Fruit fly (Drosophila melanogaster) whole organism, prepupa: ENCODE results near the gene Ppt1.

Experiments
- CG10631 ChIP-seq: fragments of 200-800 bp; sonication (Bioruptor generic); optimal IDR thresholded peaks from 2 replicates; lab custom pipeline; 2016; ENCODE audit warnings: missing biosample characterization, missing genetic modification characterization
- CG10669 ChIP-seq: fragments of 200-800 bp; sonication (Bioruptor generic); optimal IDR thresholded peaks from 3 replicates; lab custom pipeline; 2018; ENCODE audit warnings: missing biosample characterization, mild to moderate bottlenecking, missing genetic modification characterization, moderate library complexity
- CG11762 ChIP-seq: fragments of 200-800 bp; sonication (Bioruptor generic); optimal IDR thresholded peaks from 3 replicates; lab custom pipeline; 2016; ENCODE audit warnings: missing biosample characterization, missing genetic modification characterization; ENCODE audit not compliant: insufficient read depth
- CG11902 ChIP-seq: fragments of 200-800 bp; sonication (Bioruptor generic); optimal IDR thresholded peaks from 3 replicates; lab custom pipeline; 2016; ENCODE audit warnings: missing biosample characterization, missing genetic modification characterization
- CG15336 ChIP-seq: fragments of 200-800 bp; sonication (Bioruptor generic); IDR thresholded peaks from 2 replicates; pipeline ENCODE4 v1.3.6; 2022; ENCODE audit warnings: missing biosample characterization, missing genetic modification characterization
- CG1621 ChIP-seq: fragments of 200-800 bp; sonication (Bioruptor generic); optimal IDR thresholded peaks from 3 replicates; lab custom pipeline; 2018; ENCODE audit warnings: missing biosample characterization, mild to moderate bottlenecking, missing genetic modification characterization
- CG16779 ChIP-seq: fragments of 200-800 bp; sonication (Bioruptor generic); optimal IDR thresholded peaks from 3 replicates; lab custom pipeline; 2017; ENCODE audit warnings: missing biosample characterization, mild to moderate bottlenecking, missing genetic modification characterization
- CG3032 ChIP-seq: fragments of 200-800 bp; optimal IDR thresholded peaks from 2 replicates; lab custom pipeline; 2019; ENCODE audit warnings: missing biosample characterization, mild to moderate bottlenecking, missing genetic modification characterization, moderate library complexity
- CG31627 ChIP-seq: fragments of 200-800 bp; sonication (Bioruptor generic); optimal IDR thresholded peaks from 3 replicates; lab custom pipeline; 2016; ENCODE audit warnings: missing biosample characterization, missing genetic modification characterization
- CG32006 ChIP-seq: fragments of 200-800 bp; sonication (Bioruptor generic); optimal IDR thresholded peaks from 3 replicates; lab custom pipeline; 2017; ENCODE audit warnings: missing biosample characterization, mild to moderate bottlenecking, missing genetic modification characterization
- CG34406 ChIP-seq: fragments of 200-800 bp; sonication (Bioruptor generic); optimal IDR thresholded peaks from 3 replicates; lab custom pipeline; 2016; ENCODE audit warnings: missing biosample characterization, missing genetic modification characterization
- CG3919 ChIP-seq: fragments of 200-800 bp; sonication (Bioruptor generic); optimal IDR thresholded peaks from 3 replicates; lab custom pipeline; 2016; ENCODE audit warnings: missing biosample characterization, missing genetic modification characterization
- CG6792 ChIP-seq: fragments of 200-800 bp; sonication (Bioruptor generic); optimal IDR thresholded peaks from 3 replicates; lab custom pipeline; 2016; ENCODE audit warnings: missing biosample characterization, missing genetic modification characterization
- CG6808 ChIP-seq: fragments of 200-800 bp; sonication (Bioruptor generic); optimal IDR thresholded peaks from 3 replicates; lab custom pipeline; 2017; ENCODE audit warnings: missing biosample characterization, missing genetic modification characterization, mild to moderate bottlenecking, moderate library complexity, missing genetic modification reagents
- CG6854 ChIP-seq: fragments of 200-800 bp; sonication (Bioruptor generic); optimal IDR thresholded peaks from 2 replicates; lab custom pipeline; 2017; ENCODE audit warnings: missing biosample characterization, mild to moderate bottlenecking, missing genetic modification characterization
- CG7368 ChIP-seq: fragments of 200-800 bp; sonication (Bioruptor generic); optimal IDR thresholded peaks from 3 replicates; lab custom pipeline; 2016; ENCODE audit warnings: missing biosample characterization, missing genetic modification characterization
- CG8319 ChIP-seq: fragments of 200-800 bp; sonication (Bioruptor generic); optimal IDR thresholded peaks from 3 replicates; lab custom pipeline; 2016; ENCODE audit warnings: missing biosample characterization, missing genetic modification characterization
- CG8632 ChIP-seq: fragments of 200-800 bp; sonication (Bioruptor generic); optimal IDR thresholded peaks from 3 replicates; lab custom pipeline; 2016; ENCODE audit warnings: missing biosample characterization, missing genetic modification characterization
- CG9139 ChIP-seq: fragments of 200-800 bp; sonication (Bioruptor generic); optimal IDR thresholded peaks from 3 replicates; lab custom pipeline; 2017; ENCODE audit warnings: missing biosample characterization, mild to moderate bottlenecking, missing genetic modification characterization
- Eip75B ChIP-seq: fragments of 200-800 bp; sonication (Bioruptor generic); optimal IDR thresholded peaks from 3 replicates; lab custom pipeline; 2016; ENCODE audit warnings: missing biosample characterization, missing genetic modification characterization
- Eip78C ChIP-seq: fragments of 200-800 bp; sonication (Bioruptor generic); peaks from one replicate; lab custom pipeline; 2016; ENCODE audit warnings: missing biosample characterization, missing genetic modification characterization
- Ets21C ChIP-seq: fragments of 200-800 bp; sonication (Bioruptor generic); optimal IDR thresholded peaks from 3 replicates; lab custom pipeline; 2016; ENCODE audit warnings: missing biosample characterization, missing genetic modification characterization
- Gug ChIP-seq: fragments of 200-800 bp; sonication (Bioruptor generic); IDR thresholded peaks from 2 replicates; pipeline ENCODE4 v1.3.6; 2022; ENCODE audit warnings: missing biosample characterization, missing genetic modification characterization
- Hr4 ChIP-seq: fragments of 200-800 bp; sonication (Bioruptor generic); optimal IDR thresholded peaks from 3 replicates; lab custom pipeline; 2016; ENCODE audit warnings: missing biosample characterization, missing genetic modification characterization
- Lpt ChIP-seq: fragments of 200-800 bp; sonication (Bioruptor generic); optimal IDR thresholded peaks from 3 replicates; lab custom pipeline; 2016; ENCODE audit warnings: missing biosample characterization, missing genetic modification characterization
- Met ChIP-seq: fragments of 200-800 bp; sonication (Bioruptor generic); optimal IDR thresholded peaks from 3 replicates; lab custom pipeline; 2016; ENCODE audit warnings: missing biosample characterization, missing genetic modification characterization
- OdsH ChIP-seq: fragments of 200-800 bp; sonication (Bioruptor generic); optimal IDR thresholded peaks from 3 replicates; lab custom pipeline; 2016; ENCODE audit warnings: missing biosample characterization, missing genetic modification characterization
- Sox102F ChIP-seq: fragments of 200-800 bp; sonication (Bioruptor generic); optimal IDR thresholded peaks from 2 replicates; lab custom pipeline; 2016; ENCODE audit warnings: missing biosample characterization, mild to moderate bottlenecking, missing genetic modification characterization
- Sox14 ChIP-seq: fragments of 200-800 bp; sonication (Bioruptor generic); optimal IDR thresholded peaks from 3 replicates; lab custom pipeline; 2016; ENCODE audit warnings: missing biosample characterization, missing genetic modification characterization
- Sox15 ChIP-seq: fragments of 200-800 bp; sonication (Bioruptor generic); optimal IDR thresholded peaks from 3 replicates; lab custom pipeline; 2016; ENCODE audit warnings: missing biosample characterization, missing genetic modification characterization
- achi ChIP-seq: fragments of 200-800 bp; sonication (Bioruptor generic); optimal IDR thresholded peaks from 3 replicates; lab custom pipeline; 2016; ENCODE audit warnings: missing biosample characterization, missing genetic modification characterization
- acj6 ChIP-seq: fragments of 200-800 bp; sonication (Bioruptor generic); optimal IDR thresholded peaks from 3 replicates; lab custom pipeline; 2016; ENCODE audit warnings: missing biosample characterization, missing genetic modification characterization
- cyc ChIP-seq: fragments of 200-800 bp; sonication (Bioruptor generic); optimal IDR thresholded peaks from 3 replicates; lab custom pipeline; 2016; ENCODE audit warnings: missing biosample characterization, missing genetic modification characterization
- dac ChIP-seq: fragments of 200-800 bp; sonication (Bioruptor generic); optimal IDR thresholded peaks from 2 replicates; lab custom pipeline; 2017; ENCODE audit warnings: missing biosample characterization, mild to moderate bottlenecking, missing genetic modification characterization
- dsx ChIP-seq: fragments of 200-800 bp; optimal IDR thresholded peaks from 3 replicates; lab custom pipeline; 2019; ENCODE audit warnings: missing biosample characterization, mild to moderate bottlenecking, missing genetic modification characterization, moderate library complexity; ENCODE audit not compliant: poor library complexity, severe bottlenecking
- eg ChIP-seq: fragments of 200-800 bp; sonication (Bioruptor generic); IDR thresholded peaks from 3 replicates; pipeline ENCODE4 v1.3.6; 2022; ENCODE audit warnings: missing biosample characterization, missing genetic modification characterization
- esn ChIP-seq: fragments of 200-800 bp; sonication (Bioruptor generic); optimal IDR thresholded peaks from 2 replicates; lab custom pipeline; 2016; ENCODE audit warnings: missing biosample characterization, mild to moderate bottlenecking, missing genetic modification characterization, moderate library complexity
- fd59A ChIP-seq: fragments of 200-800 bp; sonication (Bioruptor generic); optimal IDR thresholded peaks from 2 replicates; lab custom pipeline; 2017; ENCODE audit warnings: missing biosample characterization, mild to moderate bottlenecking, missing genetic modification characterization, missing genetic modification reagents
- fd85E ChIP-seq: fragments of 200-800 bp; sonication (Bioruptor generic); optimal IDR thresholded peaks from 3 replicates; lab custom pipeline; 2016; ENCODE audit warnings: missing biosample characterization, missing genetic modification characterization
- lz ChIP-seq: fragments of 200-800 bp; sonication (Bioruptor generic); optimal IDR thresholded peaks from 3 replicates; lab custom pipeline; 2016; ENCODE audit warnings: missing biosample characterization, missing genetic modification characterization
- net ChIP-seq: fragments of 200-800 bp; sonication (Bioruptor generic); optimal IDR thresholded peaks from 3 replicates; lab custom pipeline; 2016; ENCODE audit warnings: missing biosample characterization, missing genetic modification characterization
- pdm3 ChIP-seq: fragments of 200-800 bp; sonication (Bioruptor generic); optimal IDR thresholded peaks from 3 replicates; lab custom pipeline; 2016; ENCODE audit warnings: missing biosample characterization, missing genetic modification characterization
- spab ChIP-seq: fragments of 200-800 bp; sonication (Bioruptor generic); optimal IDR thresholded peaks from 2 replicates; lab custom pipeline; 2017; ENCODE audit warnings: missing biosample characterization, mild to moderate bottlenecking, missing genetic modification characterization, missing genetic modification reagents
- ss ChIP-seq, 2 experiments: fragments of 200-800 bp; sonication (Bioruptor generic); optimal IDR thresholded peaks; 2 replicates in 1 of 2; 3 replicates in 1 of 2; lab custom pipeline; 2017 to 2018; ENCODE audit warnings: mild to moderate bottlenecking in 2 of 2, missing biosample characterization in 2 of 2, missing genetic modification characterization in 2 of 2, moderate library complexity in 1 of 2
- svp ChIP-seq: fragments of 200-800 bp; sonication (Bioruptor generic); peaks from one replicate; lab custom pipeline; 2016; ENCODE audit warnings: missing biosample characterization, missing genetic modification characterization
- topi ChIP-seq: fragments of 200-800 bp; sonication (Bioruptor generic); optimal IDR thresholded peaks from 3 replicates; lab custom pipeline; 2016; ENCODE audit warnings: missing biosample characterization, missing genetic modification characterization
- vri ChIP-seq: fragments of 200-800 bp; sonication (Bioruptor generic); optimal IDR thresholded peaks from 3 replicates; lab custom pipeline; 2016; ENCODE audit warnings: missing biosample characterization, mild to moderate bottlenecking, missing genetic modification characterization

Ppt1 gene

dm6 chrX:8720213-8720612 lies 30.2 kb upstream of the Ppt1 start, which contains the start of gene CG1789:
Gene CG1789, plus strand, starts transcription at chrX:8720520.
- TF ChIP-seq acj6 (GFP tag; lab: Kevin White, UChicago), result no peak
- no peak for TF ChIP-seq Sox14
- TF ChIP-seq dsx (GFP tag; lab: Kevin White, UChicago), result no peak
- TF ChIP-seq CG3032 (tag; lab: Kevin White, UChicago), result peak; percentile 36
- peak; percentile 23 for TF ChIP-seq lz
- no peak for TF ChIP-seq topi (GFP tag; lab: Kevin White, UChicago)
- no peak for TF ChIP-seq ss (GFP tag; optimal IDR thresholded peaks at IDR 0.05; lab: Kevin White, UChicago)
- no peak for TF ChIP-seq Gug (GFP tag; lab: Robert Waterston, UW)
- TF ChIP-seq CG31627 (GFP tag; lab: Kevin White, UChicago), result peak; percentile 0
- peak; percentile 28 for TF ChIP-seq esn (GFP tag; lab: Kevin White, UChicago)
- TF ChIP-seq CG10631 (GFP tag; lab: Kevin White, UChicago), result no peak
- TF ChIP-seq CG6808 (GFP tag; lab: Kevin White, UChicago), result no peak
- TF ChIP-seq CG10669 (GFP tag; lab: Kevin White, UChicago), result no peak
- no peak for TF ChIP-seq OdsH (GFP tag; lab: Kevin White, UChicago)
- no peak for TF ChIP-seq dac
- no peak for TF ChIP-seq CG3919 (GFP tag; lab: Kevin White, UChicago)
- TF ChIP-seq vri, result no peak

dm6 chrX:8714064-8715046 lies 24.3 kb upstream of the Ppt1 start, which contains the start of the genes CG2004 and CG1785:
Gene CG2004, minus strand, starts transcription at chrX:8714924.
Gene CG1785, plus strand, starts transcription at chrX:8714936.
- TF ChIP-seq fd85E, result peak; percentile 58
- peak; percentile 79 for TF ChIP-seq CG7368
- peak; percentile 60 for TF ChIP-seq spab (GFP tag; lab: Kevin White, UChicago)
- peak; percentile 78 for TF ChIP-seq Lpt (GFP tag; lab: Kevin White, UChicago)
- TF ChIP-seq vri, result no peak
- TF ChIP-seq Eip78C (GFP tag; lab: Kevin White, UChicago), result peak; percentile 78
- TF ChIP-seq CG8319 (GFP tag; lab: Kevin White, UChicago), result peak; percentile 73
- peak; percentile 90 for TF ChIP-seq Sox102F
- peak; percentile 91 for TF ChIP-seq Gug (GFP tag; lab: Robert Waterston, UW)
- peak; percentile 84 for TF ChIP-seq CG10669 (GFP tag; lab: Kevin White, UChicago)
- no peak for TF ChIP-seq CG16779 (tag; lab: Kevin White, UChicago)
- peak; percentile 82 for TF ChIP-seq CG11762 (GFP tag; lab: Kevin White, UChicago)
- peak; percentile 87 for TF ChIP-seq Met (GFP tag; lab: Kevin White, UChicago)
- peak; percentile 86 for TF ChIP-seq Hr4 (GFP tag; lab: Kevin White, UChicago)
- no peak for TF ChIP-seq CG9139 (GFP tag; lab: Kevin White, UChicago)
- TF ChIP-seq net (GFP tag; lab: Kevin White, UChicago), result peak; percentile 82
- peak; percentile 79 for TF ChIP-seq CG8632 (GFP tag; lab: Kevin White, UChicago)
- peak; percentile 92 for TF ChIP-seq lz
- peak; percentile 92 for TF ChIP-seq acj6 (GFP tag; lab: Kevin White, UChicago)
- TF ChIP-seq CG32006 (GFP tag; lab: Kevin White, UChicago), result peak; percentile 85
- peak; percentile 74 for TF ChIP-seq CG1621 (tag; lab: Kevin White, UChicago)
- peak; percentile 89 for TF ChIP-seq cyc
- TF ChIP-seq Sox15 (GFP tag; lab: Kevin White, UChicago), result peak; percentile 84
- TF ChIP-seq topi (GFP tag; lab: Kevin White, UChicago), result peak; percentile 89
- TF ChIP-seq CG15336, result peak; percentile 83
- peak; percentile 91 for TF ChIP-seq achi (GFP tag; lab: Kevin White, UChicago)
- peak; percentile 88 for TF ChIP-seq CG6792 (GFP tag; lab: Kevin White, UChicago)
- TF ChIP-seq pdm3 (GFP tag; lab: Kevin White, UChicago), result peak; percentile 90
- TF ChIP-seq dsx (GFP tag; lab: Kevin White, UChicago), result no peak
- peak; percentile 83 for TF ChIP-seq CG34406 (GFP tag; lab: Kevin White, UChicago)
- TF ChIP-seq svp (GFP tag; lab: Kevin White, UChicago), result peak; percentile 88
- TF ChIP-seq fd59A (GFP tag; lab: Kevin White, UChicago), result peak; percentile 80
- peak; percentile 82 for TF ChIP-seq CG11902 (GFP tag; lab: Kevin White, UChicago)
- TF ChIP-seq eg (GFP tag; lab: Robert Waterston, UW), result peak; percentile 92
- peak; percentile 86 for TF ChIP-seq Sox14
- TF ChIP-seq CG6854 (GFP tag; lab: Kevin White, UChicago), result no peak
- TF ChIP-seq Eip75B (GFP tag; lab: Kevin White, UChicago), result peak; percentile 84
- TF ChIP-seq Ets21C (GFP tag; lab: Kevin White, UChicago), result peak; percentile 84
